Worm (Caenorhabditis elegans) whole organism, early embryonic: ENCODE results near the gene ZK1290.13.

Experiments
- B0310.2 ChIP-seq: sonication (generic microtip); optimal IDR thresholded peaks from 2 replicates; lab custom pipeline; 2016; ENCODE audit warnings: mild to moderate bottlenecking, missing genetic modification characterization, missing compliant biosample characterization
- F13C5.2 ChIP-seq: sonication (generic microtip); optimal IDR thresholded peaks from 2 replicates; lab custom pipeline; 2017; ENCODE audit warnings: mild to moderate bottlenecking, missing genetic modification characterization, inconsistent platforms, missing compliant biosample characterization
- aly-1 ChIP-seq: sonication (generic microtip); optimal IDR thresholded peaks from 2 replicates; lab custom pipeline; 2016; ENCODE audit warnings: missing genetic modification characterization, missing compliant biosample characterization
- ama-1 ChIP-seq: fragments of 150-350 bp; optimal IDR thresholded peaks from 2 replicates; lab custom pipeline; 2014
- ceh-13 ChIP-seq: fragments of 200-800 bp; sonication (Bioruptor generic); optimal IDR thresholded peaks from 2 replicates; lab custom pipeline; 2018; ENCODE audit warnings: mild to moderate bottlenecking, missing genetic modification characterization, missing compliant biosample characterization
- ceh-36 ChIP-seq: sonication (generic microtip); optimal IDR thresholded peaks from 2 replicates; lab custom pipeline; 2016; ENCODE audit warnings: missing genetic modification characterization, inconsistent platforms, missing compliant biosample characterization
- ets-7 ChIP-seq: sonication (generic microtip); optimal IDR thresholded peaks from 2 replicates; lab custom pipeline; 2016; ENCODE audit warnings: missing genotype, missing genetic modification characterization, missing compliant biosample characterization
- flt-1 ChIP-seq: fragments of 200-800 bp; sonication (Bioruptor generic); IDR thresholded peaks from 2 replicates; pipeline ENCODE4 v1.3.6; 2022; ENCODE audit warnings: missing genetic modification characterization, missing compliant biosample characterization
- hmbx-1 ChIP-seq: sonication (generic microtip); optimal IDR thresholded peaks from 2 replicates; lab custom pipeline; 2016; ENCODE audit warnings: mild to moderate bottlenecking, missing genetic modification characterization, missing compliant biosample characterization
- hmg-4 ChIP-seq: fragments of 200-800 bp; sonication (Bioruptor generic); optimal IDR thresholded peaks from 2 replicates; lab custom pipeline; 2018; ENCODE audit warnings: mild to moderate bottlenecking, missing genetic modification characterization, missing compliant biosample characterization
- hnd-1 ChIP-seq: sonication (generic microtip); optimal IDR thresholded peaks from 2 replicates; lab custom pipeline; 2016; ENCODE audit warnings: missing genetic modification characterization, missing compliant biosample characterization
- pes-1 ChIP-seq: fragments of 200-800 bp; sonication (Bioruptor generic); IDR thresholded peaks from 2 replicates; pipeline ENCODE4 v1.3.6; 2022; ENCODE audit warnings: missing genetic modification reagents, missing genetic modification characterization, missing compliant biosample characterization
- scrt-1 ChIP-seq: fragments of 200-800 bp; sonication (Bioruptor generic); IDR thresholded peaks from 2 replicates; pipeline ENCODE4 v1.3.6; 2022; ENCODE audit warnings: missing genetic modification characterization, missing compliant biosample characterization
- sea-1 ChIP-seq: fragments of 200-800 bp; sonication (Bioruptor generic); conservative IDR thresholded peaks from 2 replicates; pipeline ENCODE4 v1.3.6; 2022; ENCODE audit warnings: missing genetic modification characterization, missing compliant biosample characterization
- tbx-11 ChIP-seq: fragments of 200-800 bp; sonication (Bioruptor generic); IDR thresholded peaks from 2 replicates; pipeline ENCODE4 v1.3.6; 2022; ENCODE audit warnings: missing genetic modification characterization, missing compliant biosample characterization
- tbx-37 ChIP-seq: fragments of 200-800 bp; sonication (Bioruptor generic); conservative IDR thresholded peaks from 2 replicates; pipeline ENCODE4 v1.3.6; 2022; ENCODE audit warnings: missing genetic modification reagents, missing genetic modification characterization, missing compliant biosample characterization
- tra-4 ChIP-seq: sonication (generic microtip); optimal IDR thresholded peaks from 2 replicates; lab custom pipeline; 2017; ENCODE audit warnings: missing genetic modification characterization, missing compliant biosample characterization

ZK1290.13 gene

DNA sequence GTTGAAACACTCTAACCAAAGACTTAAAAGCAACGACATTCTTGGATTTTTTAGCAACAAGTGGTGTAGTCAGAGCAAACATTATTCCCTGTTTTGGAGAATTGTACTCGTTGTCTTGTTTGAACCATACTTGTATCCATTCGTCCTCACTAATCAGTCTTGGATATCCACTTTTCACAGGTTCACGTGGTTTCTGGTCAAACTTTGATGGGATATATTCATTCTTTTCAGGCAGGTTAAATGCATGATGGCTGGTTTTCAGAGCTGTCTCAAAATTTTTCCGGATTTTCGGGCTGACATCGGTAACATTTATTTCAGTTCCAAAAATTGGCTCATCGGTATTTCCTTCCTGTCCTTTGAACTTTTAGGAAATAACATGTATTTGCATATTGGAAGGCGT is 13.4 kb upstream of the ZK1290.13 start:
- no peak for TF ChIP-seq aly-1 (tag; lab: Kevin White, UChicago)
- no peak for TF ChIP-seq sea-1 (GFP tag; lab: Robert Waterston, UW)
- TF ChIP-seq pes-1 (GFP tag; lab: Robert Waterston, UW): no peak
- no peak for TF ChIP-seq hnd-1 (tag; lab: Kevin White, UChicago)
- TF ChIP-seq tra-4 (tag; lab: Kevin White, UChicago): no peak
- no peak for TF ChIP-seq F13C5.2 (tag; lab: Kevin White, UChicago)
- no peak for TF ChIP-seq ceh-36 (tag; lab: Kevin White, UChicago)
- no peak for TF ChIP-seq scrt-1 (GFP tag; lab: Robert Waterston, UW)
- no peak for TF ChIP-seq tbx-37 (GFP tag; lab: Robert Waterston, UW)
- no peak for TF ChIP-seq hmbx-1 (tag; lab: Kevin White, UChicago)
- TF ChIP-seq ets-7: no peak
- no peak for TF ChIP-seq tbx-11 (GFP tag; lab: Robert Waterston, UW)
- TF ChIP-seq B0310.2 (tag; lab: Kevin White, UChicago): no peak
- TF ChIP-seq hmg-4 (GFP tag; lab: Kevin White, UChicago): no peak
- TF ChIP-seq flt-1 (GFP tag; lab: Robert Waterston, UW): no peak

DNA sequence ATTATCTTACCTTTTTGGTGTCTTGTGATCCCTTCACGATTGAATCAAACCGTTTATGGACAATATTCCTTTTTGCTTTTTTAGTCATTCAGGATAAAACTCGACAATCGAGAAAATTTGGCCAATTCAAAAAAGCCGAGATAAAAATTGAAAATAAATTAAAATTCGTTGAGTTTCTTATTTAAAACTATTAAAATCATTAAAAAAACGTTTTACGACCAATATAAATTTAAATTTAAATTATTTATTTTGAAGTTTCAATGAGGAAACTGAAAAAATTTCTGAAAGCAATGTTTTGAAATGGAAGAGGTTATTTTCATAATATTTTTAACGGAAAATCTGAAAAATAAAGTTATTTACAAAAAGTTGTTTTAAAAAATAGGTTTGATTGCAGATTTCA is 11.5 kb upstream of the ZK1290.13 start, which contains the start of gene ZK1290.15:
ZK1290.15 (plus strand) TSS at position 301 of the 400 bp plus-strand sequence.
- TF ChIP-seq scrt-1 (GFP tag; lab: Robert Waterston, UW): no peak
- no peak for TF ChIP-seq flt-1 (GFP tag; lab: Robert Waterston, UW)
- TF ChIP-seq hmbx-1 (tag; lab: Kevin White, UChicago): no peak
- TF ChIP-seq ets-7: no peak
- TF ChIP-seq sea-1 (GFP tag; lab: Robert Waterston, UW): no peak
- TF ChIP-seq ama-1: no peak
- no peak for TF ChIP-seq ceh-13
- no peak for TF ChIP-seq tra-4 (tag; lab: Kevin White, UChicago)
- TF ChIP-seq tbx-37 (GFP tag; lab: Robert Waterston, UW): no peak
- TF ChIP-seq aly-1 (tag; lab: Kevin White, UChicago): no peak
- no peak for TF ChIP-seq hmg-4 (GFP tag; lab: Kevin White, UChicago)
- no peak for TF ChIP-seq tbx-11 (GFP tag; lab: Robert Waterston, UW)
- no peak for TF ChIP-seq hnd-1 (tag; lab: Kevin White, UChicago)
- no peak for TF ChIP-seq pes-1 (GFP tag; lab: Robert Waterston, UW)

ce11 chrII:7525458-7525857 is 9.3 kb upstream of the ZK1290.13 start, which contains the start of the genes ZK1290.7 and rnh-1.1:
ZK1290.7 (minus strand) TSS chrII:7525558.
rnh-1.1 (plus strand) TSS chrII:7525738.
- TF ChIP-seq hmbx-1 (tag; lab: Kevin White, UChicago) (no peak), ama-1 (no peak), B0310.2 (tag; lab: Kevin White, UChicago) (no peak), pes-1 (GFP tag; lab: Robert Waterston, UW) (no peak), hnd-1 (tag; lab: Kevin White, UChicago) (no peak), ceh-13 (no peak), aly-1 (tag; lab: Kevin White, UChicago) (no peak), scrt-1 (GFP tag; lab: Robert Waterston, UW) (no peak), flt-1 (GFP tag; lab: Robert Waterston, UW) (no peak), tbx-37 (GFP tag; lab: Robert Waterston, UW) (no peak), tra-4 (tag; lab: Kevin White, UChicago) (no peak), hmg-4 (GFP tag; lab: Kevin White, UChicago) (no peak), F13C5.2 (tag; lab: Kevin White, UChicago) (no peak), tbx-11 (GFP tag; lab: Robert Waterston, UW) (no peak), sea-1 (GFP tag; lab: Robert Waterston, UW) (no peak), ceh-36 (tag; lab: Kevin White, UChicago) (no peak), ets-7 (no peak)

ce11 chrII:7528210-7528609 is 6.6 kb upstream of the ZK1290.13 start:
- TF ChIP-seq hnd-1 (tag; lab: Kevin White, UChicago) (no peak), sea-1 (GFP tag; lab: Robert Waterston, UW) (no peak), B0310.2 (tag; lab: Kevin White, UChicago) (no peak), tbx-11 (GFP tag; lab: Robert Waterston, UW) (no peak), aly-1 (tag; lab: Kevin White, UChicago) (no peak), ceh-36 (tag; lab: Kevin White, UChicago) (no peak), hmg-4 (GFP tag; lab: Kevin White, UChicago) (no peak), ets-7 (no peak)

DNA sequence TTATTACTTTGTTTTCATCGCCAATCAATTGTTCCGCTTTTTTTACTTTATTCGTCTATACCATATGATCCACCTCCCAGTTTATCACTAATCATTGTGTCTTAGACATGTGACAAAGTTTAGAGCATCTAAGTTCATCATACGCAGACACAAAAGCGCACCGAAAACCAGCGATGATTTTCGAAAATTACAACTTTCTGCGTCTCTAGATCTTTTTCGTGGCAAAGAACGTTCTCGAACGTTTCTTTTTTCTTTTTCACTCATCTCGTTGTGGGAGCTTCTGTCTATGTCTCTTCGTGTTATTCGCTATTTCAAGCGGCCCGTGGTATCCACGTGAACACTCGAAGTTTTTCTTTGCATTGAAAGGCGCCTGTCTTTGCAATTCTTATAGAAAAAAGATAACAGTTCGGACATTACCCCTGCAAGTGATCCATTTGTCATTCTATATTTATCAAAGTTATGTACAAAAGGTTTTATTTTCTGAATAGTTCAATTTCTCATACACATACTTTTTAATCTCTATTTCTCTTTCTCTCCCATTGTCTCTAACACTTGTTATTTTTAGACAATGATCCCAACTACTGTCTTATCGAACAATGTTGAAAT is 5.6 kb upstream of the ZK1290.13 start, which contains the start of gene ZK1290.5:
ZK1290.5 (plus strand) TSS at position 566 of the 606 bp plus-strand sequence.
- TF ChIP-seq pes-1 (GFP tag; lab: Robert Waterston, UW) (no peak), hnd-1 (tag; lab: Kevin White, UChicago) (no peak), tbx-37 (GFP tag; lab: Robert Waterston, UW) (no peak), B0310.2 (tag; lab: Kevin White, UChicago) (no peak), sea-1 (GFP tag; lab: Robert Waterston, UW) (no peak), ama-1 (no peak), tbx-11 (GFP tag; lab: Robert Waterston, UW) (no peak), scrt-1 (GFP tag; lab: Robert Waterston, UW) (no peak), ceh-13 (no peak), hmbx-1 (tag; lab: Kevin White, UChicago) (no peak), ets-7 (no peak), tra-4 (tag; lab: Kevin White, UChicago) (no peak), flt-1 (GFP tag; lab: Robert Waterston, UW) (no peak), aly-1 (tag; lab: Kevin White, UChicago) (no peak), ceh-36 (tag; lab: Kevin White, UChicago) (no peak), F13C5.2 (tag; lab: Kevin White, UChicago) (no peak)

DNA sequence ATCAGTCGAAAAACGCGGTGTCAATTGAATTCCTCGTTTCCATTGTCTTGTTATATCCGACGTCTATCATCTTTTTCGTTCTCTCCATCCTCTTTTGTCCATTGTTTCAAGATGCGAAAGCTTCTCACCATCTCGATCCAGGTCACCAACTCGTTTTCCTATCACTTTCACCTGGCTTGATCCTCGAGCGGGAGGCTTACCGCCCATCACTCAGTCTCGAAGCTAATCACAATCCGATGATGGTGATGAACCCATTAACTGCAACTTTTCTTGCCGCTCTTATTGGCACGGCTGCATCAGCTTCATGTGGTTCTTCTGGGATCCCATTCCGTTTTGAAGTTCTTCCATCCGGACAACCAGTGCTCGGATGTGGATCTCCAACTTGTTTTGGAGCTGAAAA is 3.9 kb upstream of the ZK1290.13 start, which contains the start of gene wrt-1:
wrt-1 (plus strand) TSS at position 53 of the 400 bp plus-strand sequence.
- TF ChIP-seq F13C5.2 (tag; lab: Kevin White, UChicago): no peak
- no peak for TF ChIP-seq tbx-11 (GFP tag; lab: Robert Waterston, UW)
- TF ChIP-seq B0310.2 (tag; lab: Kevin White, UChicago): no peak
- TF ChIP-seq hmg-4 (GFP tag; lab: Kevin White, UChicago): no peak
- TF ChIP-seq ama-1: no peak
- TF ChIP-seq hnd-1 (tag; lab: Kevin White, UChicago): no peak
- TF ChIP-seq scrt-1 (GFP tag; lab: Robert Waterston, UW): no peak
- TF ChIP-seq aly-1 (tag; lab: Kevin White, UChicago): no peak
- no peak for TF ChIP-seq ceh-13
- TF ChIP-seq ceh-36 (tag; lab: Kevin White, UChicago): no peak
